Worm (Caenorhabditis elegans) whole organism, L1 larva: ENCODE results near the gene otpl-3.

ENCODE experiments used
- C04F5.9 ChIP-seq: sonication (generic microtip); optimal IDR thresholded peaks from 2 replicates; lab custom pipeline; 2016; ENCODE audit warnings: missing genetic modification characterization, missing compliant biosample characterization
- C16A3.4 ChIP-seq: fragments of 150-350 bp; optimal IDR thresholded peaks from 2 replicates; lab custom pipeline; 2014; ENCODE audit warnings: missing biosample characterization, missing genetic modification characterization
- C34B4.2 ChIP-seq: sonication (generic microtip); optimal IDR thresholded peaks from 2 replicates; lab custom pipeline; 2017; ENCODE audit warnings: mild to moderate bottlenecking, missing genetic modification characterization, missing compliant biosample characterization
- F16B12.6 ChIP-seq: fragments of 150-350 bp; optimal IDR thresholded peaks from 2 replicates; lab custom pipeline; 2014; ENCODE audit warnings: missing biosample characterization, missing genetic modification characterization
- aha-1 ChIP-seq: fragments of 150-350 bp; optimal IDR thresholded peaks from 2 replicates; lab custom pipeline; 2014; ENCODE audit warnings: missing biosample characterization, missing genetic modification characterization
- alr-1 ChIP-seq: fragments of 200-800 bp; sonication (Bioruptor generic); optimal IDR thresholded peaks from 2 replicates; lab custom pipeline; 2018; ENCODE audit warnings: borderline replicate concordance, mild to moderate bottlenecking, missing genetic modification characterization, missing compliant biosample characterization
- aly-2 ChIP-seq: fragments of 150-350 bp; optimal IDR thresholded peaks from 2 replicates; lab custom pipeline; 2014; ENCODE audit warnings: missing biosample characterization, missing genetic modification characterization
- blmp-1 ChIP-seq: fragments of 150-350 bp; optimal IDR thresholded peaks from 2 replicates; lab custom pipeline; 2014; ENCODE audit warnings: missing biosample characterization, missing genetic modification characterization
- dpl-1 ChIP-seq, 3 experiments: fragments of 150-350 bp in 2 of 3; sonication (generic microtip) in 1 of 3; optimal IDR thresholded peaks; 2 replicates each; lab custom pipeline; 2014 to 2017; ENCODE audit warnings: missing biosample characterization in 3 of 3, missing genetic modification characterization in 3 of 3, missing genetic modification reagents in 3 of 3
- dsc-1 ChIP-seq: sonication (generic microtip); optimal IDR thresholded peaks from 2 replicates; lab custom pipeline; 2016; ENCODE audit warnings: mild to moderate bottlenecking, missing genetic modification characterization, missing compliant biosample characterization
- efl-1 ChIP-seq, 4 experiments: fragments of 150-350 bp; optimal IDR thresholded peaks in 3 of 4; peaks in 1 of 4; 1 replicate in 1 of 4; 2 replicates in 3 of 4; lab custom pipeline; 2014; ENCODE audit warnings: missing biosample characterization in 2 of 4, missing genetic modification characterization in 2 of 4, missing genetic modification reagents in 2 of 4
- efl-3 ChIP-seq: fragments of 200-800 bp; sonication (Bioruptor generic); optimal IDR thresholded peaks from 2 replicates; lab custom pipeline; 2018; ENCODE audit warnings: mild to moderate bottlenecking, missing genetic modification characterization, missing compliant biosample characterization
- egl-27 ChIP-seq, 2 experiments: fragments of 150-350 bp in 1 of 2; sonication (generic microtip); optimal IDR thresholded peaks; 3 replicates each; lab custom pipeline; 2017 to 2018; ENCODE audit warnings: missing biosample characterization in 2 of 2, missing genetic modification characterization in 2 of 2, missing genetic modification reagents in 2 of 2
- elt-3 ChIP-seq, 6 experiments: fragments of 150-350 bp in 1 of 6; sonication (generic microtip); optimal IDR thresholded peaks; 2 replicates each; lab custom pipeline; 2017 to 2018; ENCODE audit warnings: missing biosample characterization in 6 of 6, missing genetic modification characterization in 6 of 6, inconsistent platforms in 1 of 6
- ets-5 ChIP-seq: fragments of 200-800 bp; sonication (Bioruptor generic); IDR thresholded peaks from 2 replicates; pipeline ENCODE4 v1.3.6; 2022; ENCODE audit warnings: missing genetic modification characterization, missing compliant biosample characterization
- fkh-10 ChIP-seq: sonication (generic microtip); optimal IDR thresholded peaks from 2 replicates; lab custom pipeline; 2017; ENCODE audit warnings: missing biosample characterization, missing genetic modification reagents, missing genetic modification characterization
- fos-1 ChIP-seq: fragments of 150-350 bp; optimal IDR thresholded peaks from 2 replicates; lab custom pipeline; 2014; ENCODE audit warnings: missing biosample characterization, missing genetic modification characterization
- hlh-4 ChIP-seq: sonication (generic microtip); optimal IDR thresholded peaks from 2 replicates; lab custom pipeline; 2016; ENCODE audit warnings: mild to moderate bottlenecking, missing genetic modification characterization, missing compliant biosample characterization
- hpl-2 ChIP-seq: fragments of 150-350 bp; optimal IDR thresholded peaks from 2 replicates; lab custom pipeline; 2014; ENCODE audit warnings: missing biosample characterization, missing genetic modification reagents, missing genetic modification characterization
- jun-1 ChIP-seq: fragments of 150-350 bp; optimal IDR thresholded peaks from 2 replicates; lab custom pipeline; 2014; ENCODE audit warnings: missing biosample characterization, missing genetic modification reagents, missing genetic modification characterization
- lin-14 ChIP-seq: fragments of 200-800 bp; sonication (Bioruptor generic); optimal IDR thresholded peaks from 2 replicates; lab custom pipeline; 2018; ENCODE audit warnings: mild to moderate bottlenecking, missing genetic modification characterization, moderate library complexity, missing compliant biosample characterization
- lin-39 ChIP-seq: fragments of 150-350 bp; optimal IDR thresholded peaks from 2 replicates; lab custom pipeline; 2014; ENCODE audit warnings: missing biosample characterization, missing genetic modification reagents, missing genetic modification characterization
- lsy-2 ChIP-seq, 2 experiments: fragments of 150-350 bp; optimal IDR thresholded peaks; 2 replicates each; lab custom pipeline; 2014; ENCODE audit warnings: missing biosample characterization in 2 of 2, missing genetic modification characterization in 2 of 2
- mab-9 ChIP-seq: fragments of 200-800 bp; sonication (Bioruptor generic); IDR thresholded peaks from 2 replicates; pipeline ENCODE4 v1.3.6; 2022; ENCODE audit warnings: missing genetic modification reagents, missing genetic modification characterization, missing compliant biosample characterization
- mef-2 ChIP-seq: fragments of 150-350 bp; optimal IDR thresholded peaks from 2 replicates; lab custom pipeline; 2014; ENCODE audit warnings: missing biosample characterization, missing genetic modification characterization
- mep-1 ChIP-seq: fragments of 150-350 bp; optimal IDR thresholded peaks from 2 replicates; lab custom pipeline; 2014; ENCODE audit warnings: missing biosample characterization, missing genetic modification characterization
- nhr-11 ChIP-seq: fragments of 150-350 bp; optimal IDR thresholded peaks from 2 replicates; lab custom pipeline; 2014; ENCODE audit warnings: missing biosample characterization, missing genetic modification characterization
- nhr-19 ChIP-seq: fragments of 200-800 bp; sonication (Bioruptor generic); conservative IDR thresholded peaks from 2 replicates; pipeline ENCODE4 v1.3.6; 2022; ENCODE audit warnings: missing genetic modification characterization, missing compliant biosample characterization
- nhr-20 ChIP-seq: sonication (generic microtip); optimal IDR thresholded peaks from 2 replicates; lab custom pipeline; 2016; ENCODE audit warnings: mild to moderate bottlenecking, missing genetic modification characterization, missing compliant biosample characterization
- nhr-237 ChIP-seq: fragments of 150-350 bp; optimal IDR thresholded peaks from 2 replicates; lab custom pipeline; 2014; ENCODE audit warnings: missing biosample characterization, missing genetic modification characterization
- nhr-28 ChIP-seq: fragments of 150-350 bp; optimal IDR thresholded peaks from 2 replicates; lab custom pipeline; 2014; ENCODE audit warnings: missing biosample characterization, missing genetic modification characterization
- nhr-76 ChIP-seq: sonication (generic microtip); optimal IDR thresholded peaks from 2 replicates; lab custom pipeline; 2017; ENCODE audit warnings: missing biosample characterization, missing genetic modification characterization
- nhr-85 ChIP-seq: sonication (generic microtip); peaks from one replicate; lab custom pipeline; 2016; ENCODE audit warnings: missing genetic modification characterization, inconsistent platforms, missing compliant biosample characterization
- pax-3 ChIP-seq: fragments of 200-800 bp; sonication (Bioruptor generic); optimal IDR thresholded peaks from 2 replicates; lab custom pipeline; 2018; ENCODE audit warnings: mild to moderate bottlenecking, missing genetic modification characterization, moderate library complexity, missing compliant biosample characterization
- rnt-1 ChIP-seq: sonication (generic microtip); optimal IDR thresholded peaks from 2 replicates; lab custom pipeline; 2016; ENCODE audit warnings: mild to moderate bottlenecking, missing genetic modification characterization, moderate library complexity, missing compliant biosample characterization
- snpc-4 ChIP-seq: fragments of 150-350 bp; optimal IDR thresholded peaks from 2 replicates; lab custom pipeline; 2014; ENCODE audit warnings: missing biosample characterization, missing genetic modification characterization
- sptf-1 ChIP-seq: fragments of 150-350 bp; optimal IDR thresholded peaks from 2 replicates; lab custom pipeline; 2014; ENCODE audit warnings: missing biosample characterization, missing genetic modification characterization
- sup-37 ChIP-seq: fragments of 200-800 bp; sonication (Bioruptor generic); optimal IDR thresholded peaks from 2 replicates; lab custom pipeline; 2018; ENCODE audit warnings: mild to moderate bottlenecking, missing genetic modification characterization, missing compliant biosample characterization
- tbx-2 ChIP-seq: sonication (generic microtip); optimal IDR thresholded peaks from 2 replicates; lab custom pipeline; 2016; ENCODE audit warnings: missing genetic modification characterization, missing compliant biosample characterization
- unc-130 ChIP-seq: fragments of 150-350 bp; optimal IDR thresholded peaks from 2 replicates; lab custom pipeline; 2017; ENCODE audit warnings: missing biosample characterization, missing genetic modification characterization, inconsistent platforms
- unc-98 ChIP-seq: fragments of 200-800 bp; sonication (Bioruptor generic); IDR thresholded peaks from 2 replicates; pipeline ENCODE4 v1.3.6; 2022; ENCODE audit warnings: missing genetic modification characterization, missing compliant biosample characterization
- vab-15 ChIP-seq: sonication (generic microtip); optimal IDR thresholded peaks from 2 replicates; lab custom pipeline; 2017; ENCODE audit warnings: missing genotype, mild to moderate bottlenecking, missing genetic modification characterization, missing compliant biosample characterization
- zip-4 ChIP-seq: fragments of 200-800 bp; sonication (Bioruptor generic); optimal IDR thresholded peaks from 2 replicates; lab custom pipeline; 2018; ENCODE audit warnings: mild to moderate bottlenecking, missing genetic modification characterization, moderate library complexity, missing compliant biosample characterization

otpl-3 gene

ce11 chrX:6941711-6942110 is 17.1 kb upstream of the otpl-3 start:
- TF ChIP-seq elt-3 (tag; optimal IDR thresholded peaks at IDR 0.05; lab: Kevin White, UChicago) (peak in 2 of 6 experiments; percentile 37 to 42), nhr-85 (peak; percentile 25), efl-3 (GFP tag; lab: Kevin White, UChicago) (no peak), nhr-20 (tag; lab: Kevin White, UChicago) (peak; percentile 29), sptf-1 (tag; lab: Kevin White, UChicago) (no peak), hpl-2 (GFP tag; lab: Kevin White, UChicago) (no peak), ets-5 (GFP tag; lab: Robert Waterston, UW) (no peak), C04F5.9 (tag; lab: Kevin White, UChicago) (no peak), nhr-28 (tag; lab: Kevin White, UChicago) (no peak), fos-1 (tag; lab: Kevin White, UChicago) (no peak), lsy-2 (tag; optimal IDR thresholded peaks at IDR 0.05; lab: Kevin White, UChicago) (no peak), blmp-1 (tag; lab: Kevin White, UChicago) (peak; percentile 75), C16A3.4 (no peak), tbx-2 (tag; lab: Kevin White, UChicago) (no peak), mep-1 (peak; percentile 10), lin-14 (peak; percentile 41)

DNA sequence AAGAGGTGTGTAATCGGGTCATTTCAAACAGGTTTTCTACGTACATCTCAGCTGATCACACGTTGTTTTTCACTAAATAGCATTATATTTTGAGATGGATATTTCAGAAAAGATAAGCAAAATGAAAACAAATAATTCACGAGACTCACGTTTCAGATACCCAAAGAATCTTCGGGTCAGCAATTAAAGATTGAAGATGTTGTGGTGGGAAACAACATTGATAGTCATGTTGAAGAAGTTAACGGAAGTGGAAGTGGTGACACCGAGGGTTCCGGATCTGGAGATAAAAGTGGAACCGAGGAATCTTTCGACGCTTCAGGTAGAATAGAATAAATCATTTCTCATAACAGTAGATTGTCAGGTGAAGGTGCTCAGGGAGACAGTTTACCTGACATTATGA is 16.2 kb upstream of the otpl-3 start:
- TF ChIP-seq F16B12.6 (tag; lab: Kevin White, UChicago) = no peak
- no peak for TF ChIP-seq sup-37 (GFP tag; lab: Kevin White, UChicago)
- TF ChIP-seq elt-3 (tag; optimal IDR thresholded peaks at IDR 0.05; lab: Kevin White, UChicago) = peak in 1 of 6 experiments; percentile 14
- peak; percentile 24 for TF ChIP-seq blmp-1 (tag; lab: Kevin White, UChicago)

ce11 chrX:6939917-6940316 is 15.4 kb upstream of the otpl-3 start, which contains the start of gene C16E9.1:
TSS of gene C16E9.1 (plus strand) at chrX:6940217.
- TF ChIP-seq blmp-1 (tag; lab: Kevin White, UChicago) = peak; percentile 66
- peak in 1 of 6 experiments; percentile 33 for TF ChIP-seq elt-3 (tag; optimal IDR thresholded peaks at IDR 0.05; lab: Kevin White, UChicago)
- peak; percentile 0 for TF ChIP-seq lin-14
- TF ChIP-seq lin-39 (tag; lab: Kevin White, UChicago) = no peak

ce11 chrX:6937742-6938141 is 13.2 kb upstream of the otpl-3 start:
- TF ChIP-seq nhr-19 (GFP tag; lab: Robert Waterston, UW) = no peak
- no peak for TF ChIP-seq hlh-4 (tag; lab: Kevin White, UChicago)
- no peak for TF ChIP-seq aha-1 (tag; lab: Kevin White, UChicago)
- TF ChIP-seq hpl-2 (GFP tag; lab: Kevin White, UChicago) = no peak
- TF ChIP-seq pax-3 = no peak
- no peak for TF ChIP-seq nhr-76 (tag; lab: Kevin White, UChicago)
- no peak for TF ChIP-seq dsc-1 (tag; lab: Kevin White, UChicago)
- TF ChIP-seq aly-2 = no peak
- no peak for TF ChIP-seq elt-3 (tag; optimal IDR thresholded peaks at IDR 0.05; lab: Kevin White, UChicago)
- no peak for TF ChIP-seq egl-27 (tag; optimal IDR thresholded peaks at IDR 0.05; lab: Kevin White, UChicago)
- TF ChIP-seq jun-1 = no peak
- TF ChIP-seq C34B4.2 (tag; lab: Kevin White, UChicago) = no peak
- TF ChIP-seq fkh-10 (GFP tag; lab: Kevin White, UChicago) = no peak
- TF ChIP-seq sup-37 (GFP tag; lab: Kevin White, UChicago) = no peak
- no peak for TF ChIP-seq unc-98
- no peak for TF ChIP-seq unc-130 (tag; lab: Kevin White, UChicago)
- TF ChIP-seq efl-3 (GFP tag; lab: Kevin White, UChicago) = no peak
- TF ChIP-seq rnt-1 (tag; lab: Kevin White, UChicago) = no peak

DNA sequence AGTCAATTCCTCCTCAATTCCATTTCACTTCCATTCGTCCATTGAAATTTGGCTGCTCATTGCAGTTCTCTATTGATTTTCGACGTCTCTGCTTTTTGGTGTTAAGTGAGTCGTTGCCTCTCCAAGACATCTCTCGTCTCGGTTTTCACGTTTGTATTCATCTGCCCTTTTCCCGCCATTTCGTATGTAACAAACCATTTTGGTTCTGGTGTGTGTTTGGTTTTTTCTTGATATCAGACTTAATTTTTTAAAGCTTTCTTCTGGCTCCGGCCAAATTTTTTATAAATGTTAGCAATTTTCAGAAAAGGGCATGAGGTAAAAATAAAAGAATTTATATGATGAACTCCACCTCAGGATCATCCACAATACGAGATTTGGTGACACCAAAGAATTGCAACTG is 10.9 kb upstream of the otpl-3 start, which contains the start of gene C16E9.2:
C16E9.2 (plus strand) TSS at position 301 of the 400 bp plus-strand sequence.
- no peak for TF ChIP-seq zip-4 (GFP tag; lab: Kevin White, UChicago)
- TF ChIP-seq mab-9 (GFP tag; lab: Robert Waterston, UW) = no peak
- TF ChIP-seq unc-130 (tag; lab: Kevin White, UChicago) = no peak
- no peak for TF ChIP-seq snpc-4 (tag; lab: Kevin White, UChicago)
- no peak for TF ChIP-seq mef-2 (tag; lab: Kevin White, UChicago)
- no peak for TF ChIP-seq fkh-10 (GFP tag; lab: Kevin White, UChicago)
- TF ChIP-seq vab-15 (tag; lab: Kevin White, UChicago) = no peak
- TF ChIP-seq hpl-2 (GFP tag; lab: Kevin White, UChicago) = no peak
- TF ChIP-seq nhr-237 (tag; lab: Kevin White, UChicago) = no peak
- no peak for TF ChIP-seq dpl-1 (GFP tag; optimal IDR thresholded peaks at IDR 0.05; lab: Kevin White, UChicago)
- no peak for TF ChIP-seq blmp-1 (tag; lab: Kevin White, UChicago)
- no peak for TF ChIP-seq alr-1
- TF ChIP-seq efl-1 (optimal IDR thresholded peaks at IDR 0.05; lab: Kevin White, UChicago) = no peak
- TF ChIP-seq efl-1 (GFP tag; optimal IDR thresholded peaks at IDR 0.05 in 1 of 2; lab: Kevin White, UChicago) = no peak
- no peak for TF ChIP-seq nhr-11 (tag; lab: Kevin White, UChicago)
